Worm (Caenorhabditis elegans): ENCODE results near the gene rpl-5.

rpl-5 gene

DNA sequence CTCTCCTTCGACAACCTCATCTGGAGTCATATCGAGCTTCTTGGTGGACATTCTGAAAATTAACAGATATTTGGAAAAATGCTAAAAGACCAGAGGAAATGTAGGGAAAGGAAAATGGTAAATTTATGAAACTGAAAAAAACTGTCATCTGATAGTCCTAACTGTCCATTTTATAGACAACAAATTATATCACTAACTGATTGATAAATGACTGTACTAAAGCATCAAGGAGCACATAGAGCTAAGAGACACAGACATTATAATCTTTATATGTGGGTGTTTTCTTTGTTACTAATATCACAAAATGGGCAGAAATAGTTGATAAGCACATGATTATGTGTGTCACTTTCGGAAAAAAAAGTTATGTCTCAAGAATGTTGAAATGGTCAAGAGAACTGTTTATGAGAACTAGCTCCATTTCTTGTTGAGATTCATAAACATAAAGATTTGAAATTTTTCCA, 2.9 kb upstream of the rpl-5 start, which contains the start of gene F54C9.3:
F54C9.3 (minus strand) TSS at position 51 of the 461 bp plus-strand sequence.
- TF ChIP-seq tab-1 (GFP tag; IDR thresholded peaks at IDR 0.05) (no peak), ztf-29 (GFP tag; IDR thresholded peaks at IDR 0.05) (no peak), T22C8.4 (GFP tag; IDR thresholded peaks at IDR 0.05) (no peak), cog-1 (tag; optimal IDR thresholded peaks at IDR 0.05) (no peak), ref-1 (GFP tag; conservative IDR thresholded peaks at IDR 0.05) (no peak), flt-1 (GFP tag; IDR thresholded peaks at IDR 0.05) (no peak), med-1 (GFP tag; optimal IDR thresholded peaks at IDR 0.05; ENCODE audit: insufficient read depth) (no peak), klf-2 (GFP tag; conservative IDR thresholded peaks at IDR 0.05) (no peak), ztf-23 (GFP tag; IDR thresholded peaks at IDR 0.05) (no peak)

DNA sequence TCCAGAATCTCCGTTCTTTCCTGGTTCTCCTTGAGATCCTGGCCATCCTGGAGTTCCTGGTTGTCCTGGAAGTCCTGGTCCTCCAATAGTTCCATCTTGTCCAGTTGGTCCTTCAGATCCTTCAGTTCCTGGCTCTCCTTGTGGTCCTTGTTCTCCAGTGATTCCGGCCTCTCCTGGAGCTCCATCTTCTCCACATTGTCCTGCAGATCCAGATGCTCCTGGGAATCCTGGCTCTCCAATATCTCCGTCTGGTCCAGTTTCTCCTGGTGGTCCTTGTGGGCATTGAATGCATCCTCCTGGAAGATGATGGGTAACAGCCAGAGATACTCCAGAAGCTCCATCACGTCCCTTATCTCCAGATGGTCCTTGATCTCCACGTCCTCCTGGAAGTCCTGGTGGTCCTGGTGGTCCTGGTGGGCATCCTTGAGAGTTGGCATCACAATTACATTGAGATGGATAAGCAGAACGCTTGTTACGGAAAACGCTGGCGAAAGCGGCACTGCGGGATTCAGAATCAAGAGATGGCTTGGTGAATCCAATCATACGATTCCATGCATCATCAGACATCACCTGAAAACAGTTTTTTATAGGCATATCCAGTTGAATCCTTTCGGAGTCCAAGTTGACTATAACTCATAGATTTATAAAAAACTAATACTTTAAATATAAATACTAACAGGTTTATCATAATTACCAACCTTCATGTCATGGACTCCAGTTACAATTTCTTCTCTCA, 1.3 kb upstream of the rpl-5 start:
- TF ChIP-seq cog-1 (tag; optimal IDR thresholded peaks at IDR 0.05) = no peak
- TF ChIP-seq ztf-29 (GFP tag; IDR thresholded peaks at IDR 0.05) = no peak
- TF ChIP-seq ztf-23 (GFP tag; IDR thresholded peaks at IDR 0.05) = no peak
- TF ChIP-seq med-1 (GFP tag; optimal IDR thresholded peaks at IDR 0.05; ENCODE audit: insufficient read depth) = no peak
- TF ChIP-seq T22C8.4 (GFP tag; IDR thresholded peaks at IDR 0.05) = no peak
- no peak for TF ChIP-seq flt-1 (GFP tag; IDR thresholded peaks at IDR 0.05)
- TF ChIP-seq tab-1 (GFP tag; IDR thresholded peaks at IDR 0.05) = no peak
- no peak for TF ChIP-seq klf-2 (GFP tag; conservative IDR thresholded peaks at IDR 0.05)
- TF ChIP-seq ref-1 (GFP tag; conservative IDR thresholded peaks at IDR 0.05) = no peak

- TF ChIP-seq med-1 (GFP tag; optimal IDR thresholded peaks at IDR 0.05; ENCODE audit: insufficient read depth) (no peak), T22C8.4 (GFP tag; IDR thresholded peaks at IDR 0.05) (no peak), tab-1 (GFP tag; IDR thresholded peaks at IDR 0.05) (no peak), ztf-29 (GFP tag; IDR thresholded peaks at IDR 0.05) (no peak), flt-1 (GFP tag; IDR thresholded peaks at IDR 0.05) (no peak), klf-2 (GFP tag; conservative IDR thresholded peaks at IDR 0.05) (no peak), ref-1 (GFP tag; conservative IDR thresholded peaks at IDR 0.05) (no peak), ztf-23 (GFP tag; IDR thresholded peaks at IDR 0.05) (no peak), cog-1 (tag; optimal IDR thresholded peaks at IDR 0.05) (no peak)
Observed at ce11 chrII:8570977-8571376, 1.2 kb downstream of the rpl-5 start, which contains the start of gene bcs-1. Gene bcs-1 (plus strand): TSS chrII:8571085.

DNA sequence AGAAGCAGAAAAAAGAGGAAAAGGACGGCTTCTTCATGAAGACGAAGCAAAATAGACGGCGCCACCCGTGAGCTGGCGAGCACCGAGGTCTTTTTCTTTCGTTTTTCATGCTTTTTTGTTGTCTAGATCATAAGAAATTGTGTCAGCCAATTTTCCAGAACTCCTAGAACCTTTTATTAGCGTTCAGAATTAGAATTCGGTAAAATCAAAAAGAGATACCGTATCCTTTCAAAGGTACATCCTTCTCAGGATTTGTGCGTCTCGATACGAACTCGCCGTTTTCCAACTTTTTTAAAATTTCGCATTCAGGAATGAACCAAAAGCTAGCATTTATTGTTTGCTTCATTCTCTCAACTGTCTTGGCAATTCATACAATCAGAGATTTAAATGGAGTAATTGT, 3.3 kb downstream of the rpl-5 start, which contains the start of gene F54C9.7:
F54C9.7 (plus strand) TSS at position 301 of the 400 bp plus-strand sequence.
- TF ChIP-seq T22C8.4 (GFP tag; IDR thresholded peaks at IDR 0.05) (no peak), ref-1 (GFP tag; conservative IDR thresholded peaks at IDR 0.05) (no peak), ztf-29 (GFP tag; IDR thresholded peaks at IDR 0.05) (no peak), tab-1 (GFP tag; IDR thresholded peaks at IDR 0.05) (no peak), cog-1 (tag; optimal IDR thresholded peaks at IDR 0.05) (no peak), med-1 (GFP tag; optimal IDR thresholded peaks at IDR 0.05; ENCODE audit: insufficient read depth) (no peak), flt-1 (GFP tag; IDR thresholded peaks at IDR 0.05) (no peak), klf-2 (GFP tag; conservative IDR thresholded peaks at IDR 0.05) (no peak), ztf-23 (GFP tag; IDR thresholded peaks at IDR 0.05) (no peak)

ce11 chrII:8575184-8575583, 5.5 kb downstream of the rpl-5 start, which contains the start of gene puf-5:
Gene puf-5 (plus strand): TSS chrII:8575541.
- TF ChIP-seq flt-1 (GFP tag; IDR thresholded peaks at IDR 0.05) = no peak

ce11 chrII:8577509-8578099, 7.9 kb downstream of the rpl-5 start, which contains the start of gene F54C9.9:
Gene F54C9.9 (plus strand): TSS chrII:8578049.
- TF ChIP-seq klf-2 (GFP tag; conservative IDR thresholded peaks at IDR 0.05) = no peak
- no peak for TF ChIP-seq med-1 (GFP tag; optimal IDR thresholded peaks at IDR 0.05; ENCODE audit: insufficient read depth)

DNA sequence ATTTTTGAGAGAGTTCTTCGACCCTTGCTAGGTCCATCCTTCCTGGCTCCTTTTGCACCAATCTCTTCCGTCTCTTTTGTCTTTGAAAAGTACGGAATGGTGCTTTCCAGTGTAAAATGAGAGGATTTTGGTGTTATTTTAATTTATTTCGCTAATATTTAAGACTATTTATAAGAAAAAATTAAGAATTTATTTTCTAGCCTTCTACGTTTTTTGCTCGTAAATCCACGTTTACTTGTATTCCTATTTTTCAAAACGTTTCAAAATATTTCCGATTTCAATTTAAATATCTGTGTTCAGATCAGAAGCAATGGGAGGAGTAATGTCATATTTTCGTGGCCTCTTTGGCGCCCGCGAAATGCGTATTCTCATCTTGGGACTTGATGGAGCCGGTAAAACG, 12.0 kb downstream of the rpl-5 start, which contains the start of gene arl-1:
arl-1 (plus strand) TSS at position 301 of the 400 bp plus-strand sequence.
- no peak for TF ChIP-seq ztf-23 (GFP tag; IDR thresholded peaks at IDR 0.05)
- TF ChIP-seq med-1 (GFP tag; optimal IDR thresholded peaks at IDR 0.05; ENCODE audit: insufficient read depth) = no peak
- TF ChIP-seq ref-1 (GFP tag; conservative IDR thresholded peaks at IDR 0.05) = no peak
- TF ChIP-seq tab-1 (GFP tag; IDR thresholded peaks at IDR 0.05) = no peak
- no peak for TF ChIP-seq flt-1 (GFP tag; IDR thresholded peaks at IDR 0.05)
- no peak for TF ChIP-seq T22C8.4 (GFP tag; IDR thresholded peaks at IDR 0.05)
- TF ChIP-seq klf-2 (GFP tag; conservative IDR thresholded peaks at IDR 0.05) = no peak
- TF ChIP-seq cog-1 (tag; optimal IDR thresholded peaks at IDR 0.05) = no peak
- no peak for TF ChIP-seq ztf-29 (GFP tag; IDR thresholded peaks at IDR 0.05)

ce11 chrII:8583035-8583434, 13.3 kb downstream of the rpl-5 start:
- no peak for TF ChIP-seq klf-2 (GFP tag; conservative IDR thresholded peaks at IDR 0.05)
- TF ChIP-seq ztf-23 (GFP tag; IDR thresholded peaks at IDR 0.05) = no peak
- TF ChIP-seq ref-1 (GFP tag; conservative IDR thresholded peaks at IDR 0.05) = no peak
- TF ChIP-seq flt-1 (GFP tag; IDR thresholded peaks at IDR 0.05) = no peak
- no peak for TF ChIP-seq T22C8.4 (GFP tag; IDR thresholded peaks at IDR 0.05)

ce11 chrII:8585036-8585627, 15.4 kb downstream of the rpl-5 start, which contains the start of gene F54C9.11:
Gene F54C9.11 (minus strand): TSS chrII:8585086.
- TF ChIP-seq klf-2 (GFP tag; conservative IDR thresholded peaks at IDR 0.05) (no peak), tab-1 (GFP tag; IDR thresholded peaks at IDR 0.05) (no peak), cog-1 (tag; optimal IDR thresholded peaks at IDR 0.05) (no peak), med-1 (GFP tag; optimal IDR thresholded peaks at IDR 0.05; ENCODE audit: insufficient read depth) (no peak), ztf-23 (GFP tag; IDR thresholded peaks at IDR 0.05) (no peak), ref-1 (GFP tag; conservative IDR thresholded peaks at IDR 0.05) (no peak), flt-1 (GFP tag; IDR thresholded peaks at IDR 0.05) (no peak), ztf-29 (GFP tag; IDR thresholded peaks at IDR 0.05) (no peak), T22C8.4 (GFP tag; IDR thresholded peaks at IDR 0.05) (no peak)
